Fruit fly (Drosophila melanogaster): ENCODE measurements around the gene Gip.

- no peak for TF ChIP-seq h (optimal IDR thresholded peaks at IDR 0.05)
- no peak for TF ChIP-seq insv (optimal IDR thresholded peaks at IDR 0.05)
Observed at dm6 chrX:10375216-10375615, 45.5 kb upstream of the Gip start, which contains the start of the genes CG32686 and CG2898.

All from Kc167 (cell line).